Worm (Caenorhabditis elegans): ENCODE measurements around the gene K02E10.4.

Gene K02E10.4

ce11 chrX:2508449-2508848, 25.4 kb downstream of the K02E10.4 start, which contains the start of gene K02E10.7:
Gene K02E10.7 (minus strand): TSS chrX:2508549.
- TF ChIP-seq mdl-1 (tag; optimal IDR thresholded peaks at IDR 0.05) (no peak), egl-5 (tag; optimal IDR thresholded peaks at IDR 0.05) (peak; percentile 50)

- TF ChIP-seq lin-39 (tag; optimal IDR thresholded peaks at IDR 0.05) (peak; percentile 21), elt-2 (tag; optimal IDR thresholded peaks at IDR 0.05) (no peak)
These were observed 30.7 kb downstream of the K02E10.4 start for ce11 chrX:2513667-2514198.

- TF ChIP-seq nhr-11 (tag; optimal IDR thresholded peaks at IDR 0.05) (no peak), ceh-28 (tag; optimal IDR thresholded peaks at IDR 0.05) (no peak), hmg-11 (tag; optimal IDR thresholded peaks at IDR 0.05) (no peak), lsy-12 (tag; optimal IDR thresholded peaks at IDR 0.05) (no peak), fkh-10 (GFP tag; optimal IDR thresholded peaks at IDR 0.05) (no peak), nfya-1 (tag; optimal IDR thresholded peaks at IDR 0.05; ENCODE audit: insufficient read depth) (no peak), egl-5 (tag; optimal IDR thresholded peaks at IDR 0.05) (no peak), ZK546.5 (tag; optimal IDR thresholded peaks at IDR 0.05) (no peak), nhr-25 (tag; optimal IDR thresholded peaks at IDR 0.05) (no peak), pqm-1 (tag; optimal IDR thresholded peaks at IDR 0.05) (no peak)
These were observed 32.2 kb downstream of the K02E10.4 start, which contains the start of gene syg-1 for ce11 chrX:2515224-2515623. Gene syg-1 (minus strand): TSS chrX:2515324.

ce11 chrX:2516949-2517696, 34.1 kb downstream of the K02E10.4 start:
- TF ChIP-seq ztf-11 (tag; optimal IDR thresholded peaks at IDR 0.05) = no peak
- no peak for TF ChIP-seq lin-15B (tag; optimal IDR thresholded peaks at IDR 0.05)
- no peak for TF ChIP-seq skn-1 (tag; optimal IDR thresholded peaks at IDR 0.05)
- TF ChIP-seq ceh-16 (tag; optimal IDR thresholded peaks at IDR 0.05) = no peak
- TF ChIP-seq lsy-12 (tag; optimal IDR thresholded peaks at IDR 0.05) = no peak
- TF ChIP-seq daf-12 (tag; optimal IDR thresholded peaks at IDR 0.05) = no peak
- no peak for TF ChIP-seq ZK546.5 (tag; optimal IDR thresholded peaks at IDR 0.05)
- TF ChIP-seq jun-1 (tag; optimal IDR thresholded peaks at IDR 0.05) = no peak
- no peak for TF ChIP-seq elt-1 (tag; optimal IDR thresholded peaks at IDR 0.05)
- no peak for TF ChIP-seq nhr-28 (tag; optimal IDR thresholded peaks at IDR 0.05)
- no peak for TF ChIP-seq nhr-43 (tag; optimal IDR thresholded peaks at IDR 0.05; ENCODE audit: poor library complexity, severe bottlenecking)
- no peak for TF ChIP-seq ceh-9 (tag; optimal IDR thresholded peaks at IDR 0.05)
- TF ChIP-seq aly-2 (tag; optimal IDR thresholded peaks at IDR 0.05) = no peak
- TF ChIP-seq nhr-76 (tag; optimal IDR thresholded peaks at IDR 0.05) = no peak
- TF ChIP-seq egl-27 (tag; optimal IDR thresholded peaks at IDR 0.05) = no peak
- no peak for TF ChIP-seq elt-2 (tag; optimal IDR thresholded peaks at IDR 0.05)
- no peak for TF ChIP-seq hmg-11 (tag; optimal IDR thresholded peaks at IDR 0.05)
- TF ChIP-seq nhr-23 (tag; optimal IDR thresholded peaks at IDR 0.05) = no peak
- no peak for TF ChIP-seq tbx-2 (tag; optimal IDR thresholded peaks at IDR 0.05)

ce11 chrX:2520461-2520860, 37.4 kb downstream of the K02E10.4 start:
- TF ChIP-seq nhr-23 (tag; optimal IDR thresholded peaks at IDR 0.05) (no peak), lin-15B (tag; optimal IDR thresholded peaks at IDR 0.05) (no peak), pqm-1 (tag; optimal IDR thresholded peaks at IDR 0.05) (no peak), skn-1 (tag; optimal IDR thresholded peaks at IDR 0.05) (no peak), unc-39 (tag; optimal IDR thresholded peaks at IDR 0.05) (no peak), nhr-43 (tag; optimal IDR thresholded peaks at IDR 0.05; ENCODE audit: poor library complexity, severe bottlenecking) (no peak), ceh-9 (tag; optimal IDR thresholded peaks at IDR 0.05) (no peak), ztf-11 (tag; optimal IDR thresholded peaks at IDR 0.05) (no peak), elt-2 (tag; optimal IDR thresholded peaks at IDR 0.05) (no peak)

- TF ChIP-seq nhr-23 (tag; optimal IDR thresholded peaks at IDR 0.05) = no peak
These were observed 39.6 kb downstream of the K02E10.4 start for ce11 chrX:2522658-2523057.

All from whole organism, L3 larva.